Fruit fly (Drosophila melanogaster) whole organism, prepupa: ENCODE results near the gene CG14007.
A peak's percentile ranks its signal among the peaks of the same experiment; 100 is the strongest.

Experiments used
- Blimp-1 ChIP-seq: fragments of 200-800 bp; sonication (Bioruptor generic); optimal IDR thresholded peaks from 3 replicates; lab custom pipeline; 2017; ENCODE audit warnings: missing biosample characterization, missing genetic modification characterization, mild to moderate bottlenecking, moderate library complexity, missing genetic modification reagents
- CG10631 ChIP-seq: fragments of 200-800 bp; sonication (Bioruptor generic); optimal IDR thresholded peaks from 2 replicates; lab custom pipeline; 2016; ENCODE audit warnings: missing biosample characterization, missing genetic modification characterization
- CG10669 ChIP-seq: fragments of 200-800 bp; sonication (Bioruptor generic); optimal IDR thresholded peaks from 3 replicates; lab custom pipeline; 2018; ENCODE audit warnings: missing biosample characterization, mild to moderate bottlenecking, missing genetic modification characterization, moderate library complexity
- CG11294 ChIP-seq: fragments of 200-800 bp; sonication (Bioruptor generic); IDR thresholded peaks from 2 replicates; pipeline ENCODE4 v1.3.6; 2022; ENCODE audit warnings: missing biosample characterization, missing genetic modification characterization
- CG11902 ChIP-seq: fragments of 200-800 bp; sonication (Bioruptor generic); optimal IDR thresholded peaks from 3 replicates; lab custom pipeline; 2016; ENCODE audit warnings: missing biosample characterization, missing genetic modification characterization
- CG15336 ChIP-seq: fragments of 200-800 bp; sonication (Bioruptor generic); IDR thresholded peaks from 2 replicates; pipeline ENCODE4 v1.3.6; 2022; ENCODE audit warnings: missing biosample characterization, missing genetic modification characterization
- CG1621 ChIP-seq: fragments of 200-800 bp; sonication (Bioruptor generic); optimal IDR thresholded peaks from 3 replicates; lab custom pipeline; 2018; ENCODE audit warnings: missing biosample characterization, mild to moderate bottlenecking, missing genetic modification characterization
- CG16779 ChIP-seq: fragments of 200-800 bp; sonication (Bioruptor generic); optimal IDR thresholded peaks from 3 replicates; lab custom pipeline; 2017; ENCODE audit warnings: missing biosample characterization, mild to moderate bottlenecking, missing genetic modification characterization
- CG3032 ChIP-seq: fragments of 200-800 bp; optimal IDR thresholded peaks from 2 replicates; lab custom pipeline; 2019; ENCODE audit warnings: missing biosample characterization, mild to moderate bottlenecking, missing genetic modification characterization, moderate library complexity
- CG31627 ChIP-seq: fragments of 200-800 bp; sonication (Bioruptor generic); optimal IDR thresholded peaks from 3 replicates; lab custom pipeline; 2016; ENCODE audit warnings: missing biosample characterization, missing genetic modification characterization
- CG32006 ChIP-seq: fragments of 200-800 bp; sonication (Bioruptor generic); optimal IDR thresholded peaks from 3 replicates; lab custom pipeline; 2017; ENCODE audit warnings: missing biosample characterization, mild to moderate bottlenecking, missing genetic modification characterization
- CG34406 ChIP-seq: fragments of 200-800 bp; sonication (Bioruptor generic); optimal IDR thresholded peaks from 3 replicates; lab custom pipeline; 2016; ENCODE audit warnings: missing biosample characterization, missing genetic modification characterization
- CG3919 ChIP-seq: fragments of 200-800 bp; sonication (Bioruptor generic); optimal IDR thresholded peaks from 3 replicates; lab custom pipeline; 2016; ENCODE audit warnings: missing biosample characterization, missing genetic modification characterization
- CG4318 ChIP-seq: fragments of 200-800 bp; sonication (Bioruptor generic); optimal IDR thresholded peaks from 3 replicates; lab custom pipeline; 2017; ENCODE audit warnings: missing biosample characterization, mild to moderate bottlenecking, missing genetic modification characterization
- CG6163 ChIP-seq: fragments of 200-800 bp; sonication (Bioruptor generic); IDR thresholded peaks from 3 replicates; pipeline ENCODE4 v1.3.6; 2022; ENCODE audit warnings: missing biosample characterization, missing genetic modification characterization
- CG6276 ChIP-seq: fragments of 200-800 bp; sonication (Bioruptor generic); optimal IDR thresholded peaks from 2 replicates; lab custom pipeline; 2017; ENCODE audit warnings: missing biosample characterization, mild to moderate bottlenecking, missing genetic modification characterization
- CG6792 ChIP-seq: fragments of 200-800 bp; sonication (Bioruptor generic); optimal IDR thresholded peaks from 3 replicates; lab custom pipeline; 2016; ENCODE audit warnings: missing biosample characterization, missing genetic modification characterization
- CG6854 ChIP-seq: fragments of 200-800 bp; sonication (Bioruptor generic); optimal IDR thresholded peaks from 2 replicates; lab custom pipeline; 2017; ENCODE audit warnings: missing biosample characterization, mild to moderate bottlenecking, missing genetic modification characterization
- CG7368 ChIP-seq: fragments of 200-800 bp; sonication (Bioruptor generic); optimal IDR thresholded peaks from 3 replicates; lab custom pipeline; 2016; ENCODE audit warnings: missing biosample characterization, missing genetic modification characterization
- CG8119 ChIP-seq: fragments of 200-800 bp; sonication (Bioruptor generic); IDR thresholded peaks from 3 replicates; pipeline ENCODE4 v1.3.6; 2022; ENCODE audit warnings: missing biosample characterization, missing genetic modification characterization
- CG8319 ChIP-seq: fragments of 200-800 bp; sonication (Bioruptor generic); optimal IDR thresholded peaks from 3 replicates; lab custom pipeline; 2016; ENCODE audit warnings: missing biosample characterization, missing genetic modification characterization
- CG9139 ChIP-seq: fragments of 200-800 bp; sonication (Bioruptor generic); optimal IDR thresholded peaks from 3 replicates; lab custom pipeline; 2017; ENCODE audit warnings: missing biosample characterization, mild to moderate bottlenecking, missing genetic modification characterization
- Eip75B ChIP-seq: fragments of 200-800 bp; sonication (Bioruptor generic); optimal IDR thresholded peaks from 3 replicates; lab custom pipeline; 2016; ENCODE audit warnings: missing biosample characterization, missing genetic modification characterization
- Eip78C ChIP-seq: fragments of 200-800 bp; sonication (Bioruptor generic); peaks from one replicate; lab custom pipeline; 2016; ENCODE audit warnings: missing biosample characterization, missing genetic modification characterization
- Eip93F ChIP-seq: fragments of 200-800 bp; sonication (Bioruptor generic); optimal IDR thresholded peaks from 2 replicates; lab custom pipeline; 2016; ENCODE audit warnings: missing biosample characterization, mild to moderate bottlenecking, missing genetic modification characterization
- Ets96B ChIP-seq: fragments of 200-800 bp; optimal IDR thresholded peaks from 2 replicates; lab custom pipeline; 2019; ENCODE audit warnings: missing biosample characterization, mild to moderate bottlenecking, missing genetic modification characterization, moderate library complexity
- Gug ChIP-seq: fragments of 200-800 bp; sonication (Bioruptor generic); IDR thresholded peaks from 2 replicates; pipeline ENCODE4 v1.3.6; 2022; ENCODE audit warnings: missing biosample characterization, missing genetic modification characterization
- Hr38 ChIP-seq: sonication (Bioruptor generic); optimal IDR thresholded peaks from 2 replicates; lab custom pipeline; 2016; ENCODE audit warnings: missing biosample characterization, missing genetic modification characterization
- Hr39 ChIP-seq: fragments of 200-800 bp; sonication (Bioruptor generic); optimal IDR thresholded peaks from 2 replicates; lab custom pipeline; 2016; ENCODE audit warnings: missing biosample characterization, missing genetic modification characterization
- Hr4 ChIP-seq: fragments of 200-800 bp; sonication (Bioruptor generic); optimal IDR thresholded peaks from 3 replicates; lab custom pipeline; 2016; ENCODE audit warnings: missing biosample characterization, missing genetic modification characterization
- Met ChIP-seq: fragments of 200-800 bp; sonication (Bioruptor generic); optimal IDR thresholded peaks from 3 replicates; lab custom pipeline; 2016; ENCODE audit warnings: missing biosample characterization, missing genetic modification characterization
- OdsH ChIP-seq: fragments of 200-800 bp; sonication (Bioruptor generic); optimal IDR thresholded peaks from 3 replicates; lab custom pipeline; 2016; ENCODE audit warnings: missing biosample characterization, missing genetic modification characterization
- Sox14 ChIP-seq: fragments of 200-800 bp; sonication (Bioruptor generic); optimal IDR thresholded peaks from 3 replicates; lab custom pipeline; 2016; ENCODE audit warnings: missing biosample characterization, missing genetic modification characterization
- Sox15 ChIP-seq: fragments of 200-800 bp; sonication (Bioruptor generic); optimal IDR thresholded peaks from 3 replicates; lab custom pipeline; 2016; ENCODE audit warnings: missing biosample characterization, missing genetic modification characterization
- acj6 ChIP-seq: fragments of 200-800 bp; sonication (Bioruptor generic); optimal IDR thresholded peaks from 3 replicates; lab custom pipeline; 2016; ENCODE audit warnings: missing biosample characterization, missing genetic modification characterization
- dsx ChIP-seq: fragments of 200-800 bp; optimal IDR thresholded peaks from 3 replicates; lab custom pipeline; 2019; ENCODE audit warnings: missing biosample characterization, mild to moderate bottlenecking, missing genetic modification characterization, moderate library complexity; ENCODE audit not compliant: poor library complexity, severe bottlenecking
- eg ChIP-seq: fragments of 200-800 bp; sonication (Bioruptor generic); IDR thresholded peaks from 3 replicates; pipeline ENCODE4 v1.3.6; 2022; ENCODE audit warnings: missing biosample characterization, missing genetic modification characterization
- esn ChIP-seq: fragments of 200-800 bp; sonication (Bioruptor generic); optimal IDR thresholded peaks from 2 replicates; lab custom pipeline; 2016; ENCODE audit warnings: missing biosample characterization, mild to moderate bottlenecking, missing genetic modification characterization, moderate library complexity
- fd59A ChIP-seq: fragments of 200-800 bp; sonication (Bioruptor generic); optimal IDR thresholded peaks from 2 replicates; lab custom pipeline; 2017; ENCODE audit warnings: missing biosample characterization, mild to moderate bottlenecking, missing genetic modification characterization, missing genetic modification reagents
- fkh ChIP-seq: fragments of 200-800 bp; sonication (Bioruptor generic); optimal IDR thresholded peaks from 3 replicates; lab custom pipeline; 2017; ENCODE audit warnings: missing biosample characterization, mild to moderate bottlenecking, missing genetic modification characterization, moderate library complexity
- spab ChIP-seq: fragments of 200-800 bp; sonication (Bioruptor generic); optimal IDR thresholded peaks from 2 replicates; lab custom pipeline; 2017; ENCODE audit warnings: missing biosample characterization, mild to moderate bottlenecking, missing genetic modification characterization, missing genetic modification reagents
- ss ChIP-seq, 2 experiments: fragments of 200-800 bp; sonication (Bioruptor generic); optimal IDR thresholded peaks; 2 replicates in 1 of 2; 3 replicates in 1 of 2; lab custom pipeline; 2017 to 2018; ENCODE audit warnings: mild to moderate bottlenecking in 2 of 2, missing biosample characterization in 2 of 2, missing genetic modification characterization in 2 of 2, moderate library complexity in 1 of 2
- topi ChIP-seq: fragments of 200-800 bp; sonication (Bioruptor generic); optimal IDR thresholded peaks from 3 replicates; lab custom pipeline; 2016; ENCODE audit warnings: missing biosample characterization, missing genetic modification characterization
- vri ChIP-seq: fragments of 200-800 bp; sonication (Bioruptor generic); optimal IDR thresholded peaks from 3 replicates; lab custom pipeline; 2016; ENCODE audit warnings: missing biosample characterization, mild to moderate bottlenecking, missing genetic modification characterization

The CG14007 gene

DNA sequence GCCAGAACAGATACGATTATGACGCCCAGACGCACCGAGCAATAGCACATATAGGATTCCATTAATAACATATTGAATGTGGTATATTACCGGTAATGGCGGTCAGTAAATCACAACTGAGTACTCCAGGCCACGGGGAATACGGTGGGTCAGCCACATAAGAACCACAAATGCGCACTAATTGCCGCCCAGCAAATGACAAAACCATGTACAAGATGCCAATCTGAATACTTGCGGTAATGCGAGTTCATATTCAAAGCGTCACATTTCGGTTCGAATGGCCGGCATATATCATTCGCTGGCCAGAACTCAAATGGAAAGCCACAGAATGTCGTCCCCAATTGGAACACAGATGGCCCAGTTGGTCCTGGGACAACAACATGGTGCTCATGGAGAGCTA lies at the start of gene CG14007, which contains the start of gene CG34011:
CG14007 (minus strand) TSS at position 101 of the 400 bp plus-strand sequence.
CG34011 (plus strand) TSS at position 122 of the 400 bp plus-strand sequence.
- TF ChIP-seq CG3032 (tag; lab: Kevin White, UChicago) (no peak), Eip93F (no peak), eg (GFP tag; lab: Robert Waterston, UW) (no peak), Gug (GFP tag; lab: Robert Waterston, UW) (no peak), CG3919 (no peak), CG9139 (GFP tag; lab: Kevin White, UChicago) (no peak), dsx (GFP tag; lab: Kevin White, UChicago) (no peak), CG11902 (no peak), CG31627 (GFP tag; lab: Kevin White, UChicago) (no peak), Sox15 (GFP tag; lab: Kevin White, UChicago) (no peak)
- TF ChIP-seq, all 60 proteins: peak for 0

DNA sequence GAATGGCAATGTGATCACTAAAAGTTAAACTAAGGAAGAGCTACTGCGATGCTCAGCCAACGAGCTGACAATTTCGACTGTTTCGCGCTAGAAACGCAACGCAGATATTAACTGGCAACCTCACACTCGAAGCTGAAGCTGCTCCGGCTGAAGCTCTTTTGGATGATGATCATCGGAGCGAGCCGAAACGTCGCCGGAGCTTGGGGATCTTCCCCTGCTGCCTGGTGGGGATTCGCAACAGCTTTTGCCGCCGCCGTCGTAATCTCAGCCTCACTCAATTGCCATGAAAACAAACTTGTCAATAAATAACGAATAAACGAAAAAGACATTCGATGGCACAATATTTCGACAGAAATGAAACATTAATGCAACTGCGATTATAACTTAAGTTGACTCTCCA lies 49.6 kb upstream of the CG14007 start, which contains the start of gene obst-E:
obst-E (minus strand) TSS at position 101 of the 400 bp plus-strand sequence.
- no peak for TF ChIP-seq CG8119 (GFP tag; lab: Robert Waterston, UW)
- TF ChIP-seq CG31627 (GFP tag; lab: Kevin White, UChicago) = no peak
- TF ChIP-seq CG34406 (GFP tag; lab: Kevin White, UChicago) = no peak

DNA sequence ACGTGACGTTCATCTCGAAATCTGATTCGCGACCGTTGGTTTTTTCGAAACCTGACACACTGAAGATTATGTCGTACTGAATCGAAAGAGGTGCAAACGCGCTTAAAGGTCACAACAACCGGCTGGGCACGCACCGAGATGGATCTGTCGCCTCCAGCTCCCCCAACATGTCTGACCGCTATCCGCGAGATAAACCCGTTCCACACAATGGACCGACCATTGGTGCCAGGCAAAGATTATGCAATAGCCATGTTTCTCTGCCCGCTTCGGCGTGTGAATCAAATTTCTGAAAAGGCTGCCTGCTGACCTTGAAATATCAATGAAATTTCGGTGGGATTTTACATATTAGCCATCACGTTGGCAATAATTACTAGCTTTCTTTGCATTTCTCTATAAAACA lies 48.7 kb upstream of the CG14007 start:
- peak; percentile 77 for TF ChIP-seq vri (GFP tag; lab: Kevin White, UChicago)
- no peak for TF ChIP-seq Gug (GFP tag; lab: Robert Waterston, UW)
- no peak for TF ChIP-seq acj6 (GFP tag; lab: Kevin White, UChicago)
- TF ChIP-seq, all 60 proteins: peak for 1

DNA sequence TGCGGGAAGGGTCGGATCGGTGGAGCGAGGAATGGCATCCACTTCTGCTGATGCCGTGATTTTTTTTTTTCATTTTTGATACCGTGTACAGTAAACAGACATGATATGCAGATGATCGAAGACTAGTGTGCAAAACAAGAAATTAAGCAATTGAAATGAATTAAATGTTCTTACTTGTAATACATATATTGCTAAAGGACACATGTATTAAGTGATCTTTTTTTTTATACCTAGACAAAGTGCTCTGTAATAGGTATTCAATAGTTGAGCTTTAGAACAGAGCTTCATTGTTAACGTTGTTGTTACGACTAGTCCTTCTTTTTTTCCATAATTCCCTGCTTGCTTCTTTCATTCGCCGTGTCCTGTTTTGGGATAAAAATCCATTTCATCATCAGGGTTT lies 35.0 kb upstream of the CG14007 start:
- TF ChIP-seq CG15336 (GFP tag; lab: Robert Waterston, UW) (no peak), CG7368 (GFP tag; lab: Kevin White, UChicago) (no peak), Gug (GFP tag; lab: Robert Waterston, UW) (no peak), Ets96B (tag; lab: Kevin White, UChicago) (peak; percentile 75), CG34406 (GFP tag; lab: Kevin White, UChicago) (peak; percentile 26), ss (GFP tag; optimal IDR thresholded peaks at IDR 0.05; lab: Kevin White, UChicago) (peak; percentile 47 to 78), OdsH (GFP tag; lab: Kevin White, UChicago) (peak; percentile 60), CG6276 (GFP tag; lab: Kevin White, UChicago) (no peak), Eip78C (peak; percentile 91), Sox14 (GFP tag; lab: Kevin White, UChicago) (peak; percentile 27), dsx (GFP tag; lab: Kevin White, UChicago) (peak; percentile 68), spab (GFP tag; lab: Kevin White, UChicago) (peak; percentile 58), CG10631 (GFP tag; lab: Kevin White, UChicago) (peak; percentile 57), Met (GFP tag; lab: Kevin White, UChicago) (peak; percentile 28), fkh (no peak), CG11902 (peak; percentile 22), CG11294 (no peak), esn (GFP tag; lab: Kevin White, UChicago) (peak; percentile 62), Eip93F (no peak), CG16779 (tag; lab: Kevin White, UChicago) (no peak), CG6854 (GFP tag; lab: Kevin White, UChicago) (no peak), CG32006 (no peak), CG4318 (GFP tag; lab: Kevin White, UChicago) (no peak), topi (GFP tag; lab: Kevin White, UChicago) (peak; percentile 49), Hr38 (no peak), CG6792 (peak; percentile 56), Eip75B (GFP tag; lab: Kevin White, UChicago) (peak; percentile 41), Blimp-1 (GFP tag; lab: Kevin White, UChicago) (no peak), CG10669 (GFP tag; lab: Kevin White, UChicago) (peak; percentile 57), CG1621 (tag; lab: Kevin White, UChicago) (peak; percentile 5), vri (GFP tag; lab: Kevin White, UChicago) (peak; percentile 2), CG8319 (GFP tag; lab: Kevin White, UChicago) (no peak), CG6163 (GFP tag; lab: Robert Waterston, UW) (peak; percentile 72), fd59A (GFP tag; lab: Kevin White, UChicago) (peak; percentile 41), Hr4 (peak; percentile 11), Hr39 (GFP tag; lab: Kevin White, UChicago) (peak; percentile 46), eg (GFP tag; lab: Robert Waterston, UW) (no peak)
